Worm (Caenorhabditis elegans) whole organism, L1 larva: ENCODE data around the gene frpr-10.

Experiments
- Y116A8C.19 ChIP-seq: sonication (generic microtip); optimal IDR thresholded peaks from 2 replicates; lab custom pipeline; 2016; ENCODE audit warnings: missing compliant biosample characterization, missing genetic modification characterization, borderline replicate concordance
- ceh-88 ChIP-seq: fragments of 200-800 bp; sonication (Bioruptor generic); IDR thresholded peaks from 2 replicates; pipeline ENCODE4 v1.3.6; 2022; ENCODE audit warnings: missing genetic modification characterization, missing compliant biosample characterization
- egl-13 ChIP-seq: sonication (generic microtip); optimal IDR thresholded peaks from 2 replicates; lab custom pipeline; 2016; ENCODE audit warnings: missing genotype, missing genetic modification reagents, missing genetic modification characterization, missing compliant biosample characterization
- egl-27 ChIP-seq, 2 experiments: fragments of 150-350 bp in 1 of 2; sonication (generic microtip); optimal IDR thresholded peaks; 3 replicates each; lab custom pipeline; 2017 to 2018; ENCODE audit warnings: missing biosample characterization in 2 of 2, missing genetic modification characterization in 2 of 2, missing genetic modification reagents in 2 of 2
- hpl-2 ChIP-seq: fragments of 150-350 bp; optimal IDR thresholded peaks from 2 replicates; lab custom pipeline; 2014; ENCODE audit warnings: missing biosample characterization, missing genetic modification reagents, missing genetic modification characterization
- irx-1 ChIP-seq: sonication (generic microtip); optimal IDR thresholded peaks from 2 replicates; lab custom pipeline; 2016; ENCODE audit warnings: missing genetic modification characterization, missing compliant biosample characterization
- lin-14 ChIP-seq: fragments of 200-800 bp; sonication (Bioruptor generic); optimal IDR thresholded peaks from 2 replicates; lab custom pipeline; 2018; ENCODE audit warnings: mild to moderate bottlenecking, missing genetic modification characterization, moderate library complexity, missing compliant biosample characterization
- lin-15B ChIP-seq: fragments of 150-350 bp; sonication (generic microtip); optimal IDR thresholded peaks from 3 replicates; lab custom pipeline; 2014; ENCODE audit warnings: missing biosample characterization, missing genetic modification characterization
- lir-3 ChIP-seq: sonication (generic microtip); optimal IDR thresholded peaks from 2 replicates; lab custom pipeline; 2016; ENCODE audit warnings: mild to moderate bottlenecking, missing genetic modification characterization, moderate library complexity, missing compliant biosample characterization; ENCODE audit not compliant: poor library complexity
- mep-1 ChIP-seq: fragments of 150-350 bp; optimal IDR thresholded peaks from 2 replicates; lab custom pipeline; 2014; ENCODE audit warnings: missing biosample characterization, missing genetic modification characterization
- nhr-12 ChIP-seq: sonication (generic microtip); optimal IDR thresholded peaks from 2 replicates; lab custom pipeline; 2017; ENCODE audit warnings: missing biosample characterization, missing genetic modification characterization
- nhr-237 ChIP-seq: fragments of 150-350 bp; optimal IDR thresholded peaks from 2 replicates; lab custom pipeline; 2014; ENCODE audit warnings: missing biosample characterization, missing genetic modification characterization
- skn-1 ChIP-seq: fragments of 150-350 bp; optimal IDR thresholded peaks from 2 replicates; lab custom pipeline; 2014; ENCODE audit warnings: missing biosample characterization, missing genetic modification characterization
- snpc-4 ChIP-seq: fragments of 150-350 bp; optimal IDR thresholded peaks from 2 replicates; lab custom pipeline; 2014; ENCODE audit warnings: missing biosample characterization, missing genetic modification characterization
- tbx-2 ChIP-seq: sonication (generic microtip); optimal IDR thresholded peaks from 2 replicates; lab custom pipeline; 2016; ENCODE audit warnings: missing genetic modification characterization, missing compliant biosample characterization
- unc-30 ChIP-seq: sonication (generic microtip); optimal IDR thresholded peaks from 2 replicates; lab custom pipeline; 2017; ENCODE audit warnings: missing biosample characterization, missing genetic modification characterization
- xbp-1 ChIP-seq: sonication (generic microtip); optimal IDR thresholded peaks from 2 replicates; lab custom pipeline; 2016; ENCODE audit warnings: missing genetic modification characterization, missing compliant biosample characterization
- ztf-4 ChIP-seq: fragments of 150-350 bp; optimal IDR thresholded peaks from 2 replicates; lab custom pipeline; 2014; ENCODE audit warnings: missing biosample characterization, missing genetic modification characterization

Gene frpr-10

ce11 chrIV:8019772-8020496, 62.3 kb downstream of the frpr-10 start, which contains the start of gene dnc-4 (continued):
- peak; percentile 71 for TF ChIP-seq lir-3
- no peak for TF ChIP-seq hpl-2 (GFP tag; lab: Kevin White, UChicago)
- TF ChIP-seq egl-27 (tag; optimal IDR thresholded peaks at IDR 0.05; lab: Kevin White, UChicago), result no peak
- TF ChIP-seq nhr-237 (tag; lab: Kevin White, UChicago), result no peak
- peak; percentile 0 for TF ChIP-seq tbx-2
- TF ChIP-seq lin-15B, result no peak
- TF ChIP-seq egl-13 (tag; lab: Kevin White, UChicago), result peak; percentile 3
- TF ChIP-seq Y116A8C.19 (tag; lab: Kevin White, UChicago), result no peak
- TF ChIP-seq mep-1 (tag; lab: Kevin White, UChicago), result peak; percentile 71
- TF ChIP-seq snpc-4, result no peak
- TF ChIP-seq ztf-4 (tag; lab: Kevin White, UChicago), result no peak
- TF ChIP-seq skn-1 (tag; lab: Kevin White, UChicago), result peak; percentile 29
- no peak for TF ChIP-seq xbp-1 (tag; lab: Kevin White, UChicago)
- peak; percentile 52 for TF ChIP-seq lin-14 (GFP tag; lab: Kevin White, UChicago)
- TF ChIP-seq irx-1 (tag; lab: Kevin White, UChicago), result peak; percentile 24
- TF ChIP-seq nhr-12 (tag; lab: Kevin White, UChicago), result no peak

- TF ChIP-seq unc-30 (tag; lab: Kevin White, UChicago) (no peak), ceh-88 (GFP tag; lab: Robert Waterston, UW) (peak; percentile 15; the same call in 1 of the 2 replicates)
Measured at ce11 chrIV:8022035-8022673, 64.5 kb downstream of the frpr-10 start, which contains the start of gene C26B2.2. Gene C26B2.2, minus strand, starts transcription at chrIV:8022122.
